Fruit fly (Drosophila melanogaster): ENCODE results near the gene CG31954.

CG31954 gene

dm6 chr2L:3485506-3485905, 24.4 kb downstream of the CG31954 start (continued):
- TF ChIP-seq fd85E (GFP tag; optimal IDR thresholded peaks at IDR 0.05) (no peak), CG34406 (GFP tag; optimal IDR thresholded peaks at IDR 0.05) (no peak), OdsH (GFP tag; optimal IDR thresholded peaks at IDR 0.05) (peak; percentile 19), CG9139 (GFP tag; optimal IDR thresholded peaks at IDR 0.05) (no peak), CG10669 (GFP tag; optimal IDR thresholded peaks at IDR 0.05) (no peak)

dm6 chr2L:3484759-3485158, 25.1 kb downstream of the CG31954 start:
- TF ChIP-seq svp (GFP tag) (peak; percentile 19), Smox (GFP tag; optimal IDR thresholded peaks at IDR 0.05) (no peak), acj6 (GFP tag; optimal IDR thresholded peaks at IDR 0.05) (no peak), CG8119 (GFP tag; IDR thresholded peaks at IDR 0.05) (peak; percentile 21; the same call in 1 of the 3 replicates), CG15336 (GFP tag; IDR thresholded peaks at IDR 0.05) (peak; percentile 28; the same call in 1 of the 2 replicates), Eip78C (GFP tag) (peak; percentile 52), CG1621 (tag; optimal IDR thresholded peaks at IDR 0.05) (no peak), CG32006 (GFP tag; optimal IDR thresholded peaks at IDR 0.05) (peak; percentile 54), Hr4 (GFP tag; optimal IDR thresholded peaks at IDR 0.05) (peak; percentile 26)

- TF ChIP-seq esn (GFP tag; optimal IDR thresholded peaks at IDR 0.05), result no peak
- TF ChIP-seq CG8119 (GFP tag; IDR thresholded peaks at IDR 0.05), result 0 out of 3 replicates have a peak, but pooled peaks have one; percentile 30
- TF ChIP-seq Eip78C (GFP tag), result no peak
- peak; percentile 3 for TF ChIP-seq CG6276 (GFP tag; optimal IDR thresholded peaks at IDR 0.05)
- no peak for TF ChIP-seq CG7368 (GFP tag; optimal IDR thresholded peaks at IDR 0.05)
- no peak for TF ChIP-seq ss (GFP tag; optimal IDR thresholded peaks at IDR 0.05)
- TF ChIP-seq CG32006 (GFP tag; optimal IDR thresholded peaks at IDR 0.05), result peak; percentile 28
- peak; percentile 57; the same call in 1 of the 2 replicates for TF ChIP-seq CG15336 (GFP tag; IDR thresholded peaks at IDR 0.05)
- peak; percentile 57; the same call in 1 of the 3 replicates for TF ChIP-seq eg (GFP tag; IDR thresholded peaks at IDR 0.05)
Observed at dm6 chr2L:3483672-3484071, 26.2 kb downstream of the CG31954 start.

- TF ChIP-seq Hr39 (GFP tag; optimal IDR thresholded peaks at IDR 0.05) (no peak), Ets21C (GFP tag; optimal IDR thresholded peaks at IDR 0.05) (no peak), CG32006 (GFP tag; optimal IDR thresholded peaks at IDR 0.05) (peak; percentile 83), CG6792 (GFP tag; optimal IDR thresholded peaks at IDR 0.05) (peak; percentile 28), cyc (GFP tag; optimal IDR thresholded peaks at IDR 0.05) (no peak), Hr4 (GFP tag; optimal IDR thresholded peaks at IDR 0.05) (peak; percentile 76), Gug (GFP tag; IDR thresholded peaks at IDR 0.05) (peak; percentile 75), salr (GFP tag; optimal IDR thresholded peaks at IDR 0.05) (peak in 1 of 2 experiments; percentile 62), OdsH (GFP tag; optimal IDR thresholded peaks at IDR 0.05) (peak; percentile 59), lz (GFP tag; optimal IDR thresholded peaks at IDR 0.05) (no peak), fd85E (GFP tag; optimal IDR thresholded peaks at IDR 0.05) (no peak), Lpt (GFP tag; optimal IDR thresholded peaks at IDR 0.05) (peak; percentile 45), CG7368 (GFP tag; optimal IDR thresholded peaks at IDR 0.05) (no peak), CG3919 (GFP tag; optimal IDR thresholded peaks at IDR 0.05) (peak; percentile 56), fkh (GFP tag; optimal IDR thresholded peaks at IDR 0.05) (no peak), vri (GFP tag; optimal IDR thresholded peaks at IDR 0.05) (no peak), CG6854 (GFP tag; optimal IDR thresholded peaks at IDR 0.05) (no peak), CG8119 (GFP tag; IDR thresholded peaks at IDR 0.05) (peak; percentile 90), dac (GFP tag; optimal IDR thresholded peaks at IDR 0.05) (peak; percentile 46), Eip78C (GFP tag) (peak; percentile 84), fd59A (GFP tag; optimal IDR thresholded peaks at IDR 0.05) (peak; percentile 28), CG10631 (GFP tag; optimal IDR thresholded peaks at IDR 0.05) (peak; percentile 50), acj6 (GFP tag; optimal IDR thresholded peaks at IDR 0.05) (peak; percentile 21), CG16779 (tag; optimal IDR thresholded peaks at IDR 0.05) (peak; percentile 10), pdm3 (GFP tag; optimal IDR thresholded peaks at IDR 0.05) (peak; percentile 36), Sox15 (GFP tag; optimal IDR thresholded peaks at IDR 0.05) (no peak), Eip75B (GFP tag; optimal IDR thresholded peaks at IDR 0.05) (no peak), CG15336 (GFP tag; IDR thresholded peaks at IDR 0.05) (peak; percentile 93), Hr38 (GFP tag; optimal IDR thresholded peaks at IDR 0.05) (no peak), topi (GFP tag; optimal IDR thresholded peaks at IDR 0.05) (no peak), CG10669 (GFP tag; optimal IDR thresholded peaks at IDR 0.05) (peak; percentile 54), Sox14 (GFP tag; optimal IDR thresholded peaks at IDR 0.05) (peak; percentile 11), spab (GFP tag; optimal IDR thresholded peaks at IDR 0.05) (peak; percentile 34), Sox102F (GFP tag; optimal IDR thresholded peaks at IDR 0.05) (no peak), CG11902 (GFP tag; optimal IDR thresholded peaks at IDR 0.05) (no peak), net (GFP tag; optimal IDR thresholded peaks at IDR 0.05) (peak; percentile 61)
Observed at dm6 chr2L:3482712-3483111, 27.2 kb downstream of the CG31954 start.

Measured in whole organism, prepupa.